Worm (Caenorhabditis elegans) whole organism, L3 larva: ENCODE measurements around the gene F19B6.3.
A peak's percentile ranks its signal among the peaks of the same experiment; 100 is the strongest.

Experiments
- R02D3.7 ChIP-seq: fragments of 150-350 bp; optimal IDR thresholded peaks from 2 replicates; lab custom pipeline; 2014; ENCODE audit warnings: missing biosample characterization, missing genetic modification characterization
- ZK546.5 ChIP-seq: sonication (generic microtip); optimal IDR thresholded peaks from 2 replicates; lab custom pipeline; 2017; ENCODE audit warnings: missing biosample characterization, missing genetic modification characterization
- aly-2 ChIP-seq: fragments of 150-350 bp; optimal IDR thresholded peaks from 2 replicates; lab custom pipeline; 2014; ENCODE audit warnings: missing biosample characterization, missing genetic modification characterization
- ama-1 ChIP-seq: fragments of 150-350 bp; optimal IDR thresholded peaks from 2 replicates; lab custom pipeline; 2018
- ceh-16 ChIP-seq: sonication (generic microtip); optimal IDR thresholded peaks from 2 replicates; lab custom pipeline; 2017; ENCODE audit warnings: missing biosample characterization, missing genetic modification characterization
- ceh-28 ChIP-seq: fragments of 150-350 bp; optimal IDR thresholded peaks from 2 replicates; lab custom pipeline; 2014; ENCODE audit warnings: missing biosample characterization, missing genetic modification reagents, missing genetic modification characterization
- ceh-82 ChIP-seq: fragments of 150-350 bp; optimal IDR thresholded peaks from 2 replicates; lab custom pipeline; 2014; ENCODE audit warnings: missing biosample characterization, missing genetic modification characterization
- ceh-9 ChIP-seq: sonication (generic microtip); optimal IDR thresholded peaks from 2 replicates; lab custom pipeline; 2018; ENCODE audit warnings: missing biosample characterization, missing genetic modification characterization
- daf-12 ChIP-seq: fragments of 150-350 bp; optimal IDR thresholded peaks from 2 replicates; lab custom pipeline; 2014; ENCODE audit warnings: missing biosample characterization, missing genetic modification reagents, missing genetic modification characterization
- egl-27 ChIP-seq: sonication (generic microtip); optimal IDR thresholded peaks from 4 replicates; lab custom pipeline; 2017; ENCODE audit warnings: missing biosample characterization, missing genetic modification reagents, missing genetic modification characterization
- egl-5 ChIP-seq: fragments of 150-350 bp; optimal IDR thresholded peaks from 2 replicates; lab custom pipeline; 2017; ENCODE audit warnings: missing biosample characterization, missing genetic modification reagents, missing genetic modification characterization, inconsistent platforms
- elt-1 ChIP-seq: fragments of 150-350 bp; optimal IDR thresholded peaks from 2 replicates; lab custom pipeline; 2014; ENCODE audit warnings: missing biosample characterization, missing genetic modification characterization
- elt-2 ChIP-seq: sonication (generic microtip); optimal IDR thresholded peaks from 2 replicates; lab custom pipeline; 2016; ENCODE audit warnings: missing genetic modification reagents, mild to moderate bottlenecking, missing genetic modification characterization, missing compliant biosample characterization
- elt-3 ChIP-seq, 3 experiments: fragments of 150-350 bp in 1 of 3; sonication (generic microtip) in 2 of 3; optimal IDR thresholded peaks; 2 replicates in 2 of 3; 4 replicates in 1 of 3; lab custom pipeline; 2014 to 2017; ENCODE audit warnings: missing biosample characterization in 3 of 3, missing genetic modification characterization in 3 of 3
- fkh-10 ChIP-seq: sonication (generic microtip); optimal IDR thresholded peaks from 2 replicates; lab custom pipeline; 2017; ENCODE audit warnings: missing biosample characterization, missing genetic modification reagents, missing genetic modification characterization
- fkh-2 ChIP-seq: fragments of 150-350 bp; optimal IDR thresholded peaks from 2 replicates; lab custom pipeline; 2014; ENCODE audit warnings: missing biosample characterization, missing genetic modification reagents, missing genetic modification characterization
- fos-1 ChIP-seq: fragments of 150-350 bp; optimal IDR thresholded peaks from 2 replicates; lab custom pipeline; 2014; ENCODE audit warnings: missing biosample characterization, missing genetic modification characterization
- hmg-11 ChIP-seq: sonication (generic microtip); optimal IDR thresholded peaks from 2 replicates; lab custom pipeline; 2016; ENCODE audit warnings: missing genetic modification characterization, missing compliant biosample characterization
- jun-1 ChIP-seq: fragments of 150-350 bp; optimal IDR thresholded peaks from 2 replicates; lab custom pipeline; 2014; ENCODE audit warnings: missing biosample characterization, missing genetic modification reagents, missing genetic modification characterization
- lin-15B ChIP-seq: fragments of 150-350 bp; optimal IDR thresholded peaks from 2 replicates; lab custom pipeline; 2014; ENCODE audit warnings: missing biosample characterization, missing genetic modification characterization
- lin-39 ChIP-seq: fragments of 150-350 bp; optimal IDR thresholded peaks from 2 replicates; lab custom pipeline; 2018; ENCODE audit warnings: missing biosample characterization, missing genetic modification reagents, missing genetic modification characterization
- lsy-12 ChIP-seq: sonication (generic microtip); optimal IDR thresholded peaks from 2 replicates; lab custom pipeline; 2016; ENCODE audit warnings: mild to moderate bottlenecking, missing genetic modification characterization, missing compliant biosample characterization
- mml-1 ChIP-seq: fragments of 150-350 bp; sonication (generic microtip); optimal IDR thresholded peaks from 3 replicates; lab custom pipeline; 2014; ENCODE audit warnings: missing biosample characterization, missing genetic modification characterization
- nfya-1 ChIP-seq: sonication (generic microtip); optimal IDR thresholded peaks from 2 replicates; lab custom pipeline; 2017; ENCODE audit warnings: missing genetic modification characterization, mild to moderate bottlenecking, missing compliant biosample characterization, antibody characterized with exemption, moderate library complexity; ENCODE audit not compliant: insufficient read depth
- nhr-11 ChIP-seq: fragments of 150-350 bp; optimal IDR thresholded peaks from 2 replicates; lab custom pipeline; 2014; ENCODE audit warnings: missing biosample characterization, missing genetic modification characterization
- nhr-23 ChIP-seq: fragments of 150-350 bp; optimal IDR thresholded peaks from 2 replicates; lab custom pipeline; 2014; ENCODE audit warnings: missing biosample characterization, missing genetic modification reagents, missing genetic modification characterization
- nhr-237 ChIP-seq: fragments of 150-350 bp; optimal IDR thresholded peaks from 2 replicates; lab custom pipeline; 2014; ENCODE audit warnings: missing biosample characterization, missing genetic modification characterization
- nhr-25 ChIP-seq: sonication (generic microtip); optimal IDR thresholded peaks from 2 replicates; lab custom pipeline; 2017; ENCODE audit warnings: missing biosample characterization, missing genetic modification characterization
- nhr-28 ChIP-seq: fragments of 150-350 bp; optimal IDR thresholded peaks from 2 replicates; lab custom pipeline; 2014; ENCODE audit warnings: missing biosample characterization, missing genetic modification characterization
- nhr-43 ChIP-seq: sonication (generic microtip); optimal IDR thresholded peaks from 2 replicates; lab custom pipeline; 2016; ENCODE audit warnings: mild to moderate bottlenecking, missing genetic modification characterization, missing compliant biosample characterization; ENCODE audit not compliant: poor library complexity, severe bottlenecking
- nhr-67 ChIP-seq: fragments of 150-350 bp; optimal IDR thresholded peaks from 2 replicates; lab custom pipeline; 2014; ENCODE audit warnings: missing biosample characterization, missing genetic modification characterization
- nhr-77 ChIP-seq: fragments of 150-350 bp; optimal IDR thresholded peaks from 2 replicates; lab custom pipeline; 2014; ENCODE audit warnings: missing biosample characterization, missing genetic modification characterization
- pha-4 ChIP-seq: fragments of 150-350 bp; optimal IDR thresholded peaks from 2 replicates; lab custom pipeline; 2014; ENCODE audit warnings: missing biosample characterization, missing genetic modification reagents, missing genetic modification characterization
- pqm-1 ChIP-seq: fragments of 150-350 bp; optimal IDR thresholded peaks from 2 replicates; lab custom pipeline; 2017; ENCODE audit warnings: missing biosample characterization, missing genetic modification characterization, inconsistent platforms
- skn-1 ChIP-seq: fragments of 150-350 bp; optimal IDR thresholded peaks from 2 replicates; lab custom pipeline; 2014; ENCODE audit warnings: missing biosample characterization, missing genetic modification characterization
- snpc-4 ChIP-seq: fragments of 150-350 bp; optimal IDR thresholded peaks from 2 replicates; lab custom pipeline; 2014; ENCODE audit warnings: missing biosample characterization, missing genetic modification characterization
- tbx-2 ChIP-seq: sonication (generic microtip); optimal IDR thresholded peaks from 2 replicates; lab custom pipeline; 2016; ENCODE audit warnings: mild to moderate bottlenecking, missing genetic modification characterization, missing compliant biosample characterization
- unc-39 ChIP-seq: sonication (generic microtip); optimal IDR thresholded peaks from 4 replicates; lab custom pipeline; 2017; ENCODE audit warnings: missing biosample characterization, missing genetic modification characterization
- unc-62 ChIP-seq: fragments of 150-350 bp; sonication (generic microtip); optimal IDR thresholded peaks from 4 replicates; lab custom pipeline; 2014; ENCODE audit warnings: missing biosample characterization, missing genetic modification reagents, missing genetic modification characterization
- zag-1 ChIP-seq: fragments of 150-350 bp; optimal IDR thresholded peaks from 2 replicates; lab custom pipeline; 2014; ENCODE audit warnings: missing biosample characterization, missing genetic modification characterization
- ztf-11 ChIP-seq: fragments of 150-350 bp; optimal IDR thresholded peaks from 2 replicates; lab custom pipeline; 2014; ENCODE audit warnings: missing biosample characterization, missing genetic modification characterization
- ztf-4 ChIP-seq: fragments of 150-350 bp; optimal IDR thresholded peaks from 2 replicates; lab custom pipeline; 2014; ENCODE audit warnings: missing biosample characterization, missing genetic modification characterization

Gene F19B6.3

ce11 chrIV:12371879-12372278, 44.8 kb downstream of the F19B6.3 start, which contains the start of gene wdr-46:
wdr-46 (plus strand) TSS chrIV:12372253.
- TF ChIP-seq elt-1 (tag; lab: Kevin White, UChicago) (peak; percentile 19), nhr-67 (tag; lab: Kevin White, UChicago) (no peak), pqm-1 (peak; percentile 57), fos-1 (no peak), nhr-25 (tag; lab: Kevin White, UChicago) (peak; percentile 72), ama-1 (lab: Kevin White, UChicago) (peak; percentile 77), R02D3.7 (tag; lab: Kevin White, UChicago) (peak; percentile 80), fkh-10 (GFP tag; lab: Kevin White, UChicago) (no peak), ceh-82 (tag; lab: Kevin White, UChicago) (peak; percentile 62), elt-3 (tag; optimal IDR thresholded peaks at IDR 0.05; lab: Kevin White, UChicago) (no peak), lin-39 (tag; lab: Kevin White, UChicago) (peak; percentile 40), unc-62 (GFP tag; lab: Kevin White, UChicago) (no peak), nhr-237 (tag; lab: Kevin White, UChicago) (no peak), lsy-12 (tag; lab: Kevin White, UChicago) (peak; percentile 64), egl-27 (peak; percentile 33), snpc-4 (tag; lab: Kevin White, UChicago) (no peak), ceh-16 (no peak), zag-1 (tag; lab: Kevin White, UChicago) (no peak), nhr-11 (tag; lab: Kevin White, UChicago) (no peak), ceh-28 (tag; lab: Kevin White, UChicago) (peak; percentile 62), ztf-11 (tag; lab: Kevin White, UChicago) (no peak), jun-1 (tag; lab: Kevin White, UChicago) (peak; percentile 71), lin-15B (tag; lab: Kevin White, UChicago) (peak; percentile 79), pha-4 (tag; lab: Kevin White, UChicago) (peak; percentile 87), elt-2 (tag; lab: Kevin White, UChicago) (peak; percentile 38), nhr-43 (tag; lab: Kevin White, UChicago) (peak; percentile 87), nhr-28 (tag; lab: Kevin White, UChicago) (no peak), ztf-4 (tag; lab: Kevin White, UChicago) (no peak), egl-5 (tag; lab: Kevin White, UChicago) (peak; percentile 31), ZK546.5 (peak; percentile 38), nfya-1 (peak; percentile 95), nhr-77 (tag; lab: Kevin White, UChicago) (peak; percentile 37), tbx-2 (tag; lab: Kevin White, UChicago) (peak; percentile 54), ceh-9 (no peak), hmg-11 (tag; lab: Kevin White, UChicago) (no peak), nhr-23 (tag; lab: Kevin White, UChicago) (peak; percentile 82), skn-1 (tag; lab: Kevin White, UChicago) (peak; percentile 7), mml-1 (tag; lab: Kevin White, UChicago) (no peak), unc-39 (tag; lab: Kevin White, UChicago) (no peak)

ce11 chrIV:12376021-12376420, 49.0 kb downstream of the F19B6.3 start, which contains the start of gene atz-1:
atz-1 (minus strand) TSS chrIV:12376121.
- no peak for TF ChIP-seq fos-1
- no peak for TF ChIP-seq fkh-2 (tag; lab: Kevin White, UChicago)
- no peak for TF ChIP-seq skn-1 (tag; lab: Kevin White, UChicago)
- no peak for TF ChIP-seq snpc-4 (tag; lab: Kevin White, UChicago)
- no peak for TF ChIP-seq daf-12 (tag; lab: Kevin White, UChicago)
- TF ChIP-seq aly-2 (tag; lab: Kevin White, UChicago) = no peak
- TF ChIP-seq nhr-23 (tag; lab: Kevin White, UChicago) = no peak
- no peak for TF ChIP-seq elt-1 (tag; lab: Kevin White, UChicago)
- TF ChIP-seq nhr-67 (tag; lab: Kevin White, UChicago) = no peak
- TF ChIP-seq pha-4 (tag; lab: Kevin White, UChicago) = no peak
- no peak for TF ChIP-seq ztf-4 (tag; lab: Kevin White, UChicago)
- TF ChIP-seq nhr-11 (tag; lab: Kevin White, UChicago) = no peak
- no peak for TF ChIP-seq ceh-16
- no peak for TF ChIP-seq nfya-1
- TF ChIP-seq unc-62 (GFP tag; lab: Kevin White, UChicago) = no peak
- TF ChIP-seq lin-15B (tag; lab: Kevin White, UChicago) = no peak
- TF ChIP-seq ceh-28 (tag; lab: Kevin White, UChicago) = no peak
